Worm (Caenorhabditis elegans): ENCODE measurements around the gene C32D5.12.

DNA sequence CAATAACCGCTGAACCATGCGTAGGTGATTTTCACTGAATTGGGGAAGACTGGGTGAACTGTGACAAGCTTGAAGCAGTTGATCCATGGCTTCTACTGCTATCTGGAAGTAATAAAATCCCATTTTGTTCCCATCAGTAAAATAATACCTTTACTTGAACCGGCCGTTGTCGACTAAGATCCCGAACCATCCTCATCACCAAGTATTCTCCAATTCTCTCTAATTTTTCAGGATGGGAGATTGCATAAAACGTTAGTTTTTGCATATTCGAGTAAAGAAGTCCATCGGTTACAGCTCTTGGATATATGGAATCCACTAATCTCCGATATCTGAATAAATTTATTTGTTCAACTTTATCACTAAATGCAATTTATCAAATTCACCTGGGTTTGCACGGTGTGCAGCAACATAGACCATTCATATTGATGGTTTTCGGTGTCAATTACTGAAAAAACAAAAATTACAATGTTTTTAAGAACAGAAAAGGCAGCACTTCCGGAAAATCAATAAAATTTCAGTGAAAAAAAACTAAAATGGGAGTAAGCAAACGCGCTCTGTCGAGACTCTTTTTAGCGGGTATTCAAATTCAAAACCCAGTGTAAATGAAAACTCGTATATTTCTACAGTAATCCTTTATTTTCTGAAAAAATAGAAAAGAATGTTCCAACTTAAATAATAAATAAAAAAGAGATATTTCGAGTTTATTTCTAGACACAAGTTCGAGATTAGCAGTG, 38.0 kb downstream of the C32D5.12 start, which contains the start of gene efr-3:
- TF ChIP-seq pes-1 (GFP tag; IDR thresholded peaks at IDR 0.05): no peak
- TF ChIP-seq ama-1 (optimal IDR thresholded peaks at IDR 0.05): no peak
- no peak for TF ChIP-seq tbx-11 (GFP tag; IDR thresholded peaks at IDR 0.05)
- no peak for TF ChIP-seq aly-1 (tag; optimal IDR thresholded peaks at IDR 0.05)
